Worm (Caenorhabditis elegans) whole organism, young adult: ENCODE measurements around the gene T23F11.4.
A peak's percentile ranks its signal among the peaks of the same experiment; 100 is the strongest.

Experiments used
- C17E4.6 ChIP-seq: fragments of 200-800 bp; sonication (Bioruptor generic); IDR thresholded peaks from 2 replicates; pipeline ENCODE4 v1.3.6; 2022; ENCODE audit warnings: missing genetic modification reagents, missing genetic modification characterization, missing compliant biosample characterization
- F39B2.1 ChIP-seq: fragments of 200-800 bp; sonication (Bioruptor generic); IDR thresholded peaks from 2 replicates; pipeline ENCODE4 v1.3.6; 2022; ENCODE audit warnings: missing genetic modification reagents, missing genetic modification characterization, missing compliant biosample characterization
- F52B5.7 ChIP-seq: sonication (generic microtip); optimal IDR thresholded peaks from 2 replicates; lab custom pipeline; 2016; ENCODE audit warnings: mild to moderate bottlenecking, missing genetic modification characterization, missing compliant biosample characterization
- F57C9.4 ChIP-seq: sonication (generic microtip); optimal IDR thresholded peaks from 2 replicates; lab custom pipeline; 2017; ENCODE audit warnings: mild to moderate bottlenecking, missing genetic modification characterization, missing compliant biosample characterization
- K12H6.12 ChIP-seq: fragments of 200-800 bp; sonication (Bioruptor generic); optimal IDR thresholded peaks from 2 replicates; lab custom pipeline; 2018; ENCODE audit warnings: mild to moderate bottlenecking, missing genetic modification characterization, missing compliant biosample characterization
- Y67H2A.10 ChIP-seq: fragments of 200-800 bp; sonication (Bioruptor generic); conservative IDR thresholded peaks from 2 replicates; pipeline ENCODE4 v1.3.6; 2022; ENCODE audit warnings: missing genetic modification reagents, missing genetic modification characterization, missing compliant biosample characterization
- Y79H2A.3 ChIP-seq: fragments of 200-800 bp; sonication (Bioruptor generic); conservative IDR thresholded peaks from 2 replicates; pipeline ENCODE4 v1.3.6; 2022; ENCODE audit warnings: missing genetic modification reagents, missing genetic modification characterization, missing compliant biosample characterization
- Y95B8A.8 ChIP-seq: fragments of 200-800 bp; sonication (Bioruptor generic); IDR thresholded peaks from 2 replicates; pipeline ENCODE4 v1.3.6; 2022; ENCODE audit warnings: missing genetic modification reagents, missing genetic modification characterization, missing compliant biosample characterization
- ZK185.1 ChIP-seq: sonication (generic microtip); optimal IDR thresholded peaks from 2 replicates; lab custom pipeline; 2016; ENCODE audit warnings: mild to moderate bottlenecking, missing genetic modification characterization, missing compliant biosample characterization; ENCODE audit not compliant: poor library complexity, severe bottlenecking
- akir-1 ChIP-seq: fragments of 200-800 bp; sonication (Bioruptor generic); optimal IDR thresholded peaks from 2 replicates; lab custom pipeline; 2018; ENCODE audit warnings: mild to moderate bottlenecking, missing genetic modification characterization, moderate library complexity, missing compliant biosample characterization
- aptf-3 ChIP-seq: fragments of 200-800 bp; sonication (Bioruptor generic); IDR thresholded peaks from 2 replicates; pipeline ENCODE4 v1.3.6; 2022; ENCODE audit warnings: missing genetic modification characterization, missing compliant biosample characterization
- athp-1 ChIP-seq: sonication (generic microtip); optimal IDR thresholded peaks from 2 replicates; lab custom pipeline; 2017; ENCODE audit warnings: mild to moderate bottlenecking, missing genetic modification characterization, missing compliant biosample characterization
- attf-5 ChIP-seq: fragments of 200-800 bp; sonication (Bioruptor generic); optimal IDR thresholded peaks from 2 replicates; lab custom pipeline; 2018; ENCODE audit warnings: mild to moderate bottlenecking, missing genetic modification characterization, missing compliant biosample characterization
- cebp-1 ChIP-seq, 2 experiments: fragments of 200-800 bp in 1 of 2; sonication (Bioruptor generic) in 1 of 2; sonication (generic microtip) in 1 of 2; IDR thresholded peaks in 1 of 2; optimal IDR thresholded peaks in 1 of 2; 2 replicates each; pipeline versions ENCODE4 v1.3.6 to Lab custom; 2017 to 2022; ENCODE audit warnings: missing compliant biosample characterization in 2 of 2, missing genetic modification characterization in 2 of 2, mild to moderate bottlenecking in 1 of 2, missing genetic modification reagents in 1 of 2, moderate library complexity in 1 of 2
- ceh-27 ChIP-seq: fragments of 200-800 bp; sonication (Bioruptor generic); optimal IDR thresholded peaks from 2 replicates; lab custom pipeline; 2018; ENCODE audit warnings: mild to moderate bottlenecking, missing genetic modification characterization, moderate library complexity, missing compliant biosample characterization
- ceh-79 ChIP-seq: sonication (generic microtip); optimal IDR thresholded peaks from 2 replicates; lab custom pipeline; 2017; ENCODE audit warnings: mild to moderate bottlenecking, missing genetic modification characterization, missing compliant biosample characterization
- ceh-91 ChIP-seq: fragments of 200-800 bp; sonication (Bioruptor generic); IDR thresholded peaks from 2 replicates; pipeline ENCODE4 v1.3.6; 2022; ENCODE audit warnings: missing genetic modification reagents, missing genetic modification characterization, missing compliant biosample characterization
- die-1 ChIP-seq: sonication (generic microtip); optimal IDR thresholded peaks from 2 replicates; lab custom pipeline; 2016; ENCODE audit warnings: missing genotype, mild to moderate bottlenecking, missing genetic modification characterization, missing compliant biosample characterization
- dox-1 ChIP-seq: fragments of 200-800 bp; sonication (Bioruptor generic); IDR thresholded peaks from 2 replicates; pipeline ENCODE4 v1.3.6; 2022; ENCODE audit warnings: missing genetic modification reagents, missing genetic modification characterization, missing compliant biosample characterization
- dpl-1 ChIP-seq: fragments of 150-350 bp; optimal IDR thresholded peaks from 2 replicates; lab custom pipeline; 2014; ENCODE audit warnings: missing biosample characterization, missing genetic modification reagents, missing genetic modification characterization
- efl-1 ChIP-seq: fragments of 150-350 bp; optimal IDR thresholded peaks from 2 replicates; lab custom pipeline; 2014; ENCODE audit warnings: missing biosample characterization, missing genetic modification reagents, missing genetic modification characterization
- egrh-3 ChIP-seq: fragments of 200-800 bp; sonication (Bioruptor generic); IDR thresholded peaks from 2 replicates; pipeline ENCODE4 v1.3.6; 2022; ENCODE audit warnings: missing genetic modification reagents, missing genetic modification characterization, missing compliant biosample characterization
- hlh-26 ChIP-seq: fragments of 200-800 bp; sonication (Bioruptor generic); conservative IDR thresholded peaks from 2 replicates; pipeline ENCODE4 v1.3.6; 2022; ENCODE audit warnings: missing genetic modification reagents, missing genetic modification characterization, missing compliant biosample characterization
- hmg-1.2 ChIP-seq: fragments of 200-800 bp; sonication (Bioruptor generic); IDR thresholded peaks from 2 replicates; pipeline ENCODE4 v1.3.6; 2022; ENCODE audit warnings: missing genetic modification reagents, missing genetic modification characterization, missing compliant biosample characterization
- hmg-20 ChIP-seq: fragments of 200-800 bp; sonication (Bioruptor generic); IDR thresholded peaks from 2 replicates; pipeline ENCODE4 v1.3.6; 2022; ENCODE audit warnings: missing genetic modification reagents, missing genetic modification characterization, missing compliant biosample characterization
- hrde-1 ChIP-seq: sonication (generic microtip); optimal IDR thresholded peaks from 2 replicates; lab custom pipeline; 2016; ENCODE audit warnings: missing genetic modification characterization, mild to moderate bottlenecking, missing compliant biosample characterization, moderate library complexity, missing genotype, missing genetic modification reagents, borderline replicate concordance
- let-526 ChIP-seq: fragments of 200-800 bp; sonication (Bioruptor generic); IDR thresholded peaks from 2 replicates; pipeline ENCODE4 v1.3.6; 2022; ENCODE audit warnings: missing genetic modification reagents, missing genetic modification characterization, missing compliant biosample characterization
- lir-1 ChIP-seq: fragments of 200-800 bp; sonication (Bioruptor generic); conservative IDR thresholded peaks from 2 replicates; pipeline ENCODE4 v1.3.6; 2022; ENCODE audit warnings: missing genetic modification reagents, missing genetic modification characterization, missing compliant biosample characterization
- lsl-1 ChIP-seq: fragments of 200-800 bp; sonication (Bioruptor generic); optimal IDR thresholded peaks from 2 replicates; lab custom pipeline; 2018; ENCODE audit warnings: mild to moderate bottlenecking, missing genetic modification characterization, moderate library complexity, missing compliant biosample characterization
- lsy-27 ChIP-seq: sonication (generic microtip); optimal IDR thresholded peaks from 2 replicates; lab custom pipeline; 2017; ENCODE audit warnings: missing genetic modification characterization, mild to moderate bottlenecking, missing compliant biosample characterization, antibody characterized with exemption, missing genotype, borderline replicate concordance; ENCODE audit not compliant: insufficient read depth
- mes-4 ChIP-seq: sonication (generic microtip); optimal IDR thresholded peaks from 2 replicates; lab custom pipeline; 2016; ENCODE audit warnings: missing genotype, missing genetic modification characterization, missing compliant biosample characterization
- mxl-1 ChIP-seq: sonication (generic microtip); optimal IDR thresholded peaks from 2 replicates; lab custom pipeline; 2016; ENCODE audit warnings: missing genetic modification characterization, missing compliant biosample characterization
- rpc-1 ChIP-seq, 2 experiments: fragments of 150-350 bp in 1 of 2; sonication (generic microtip) in 1 of 2; optimal IDR thresholded peaks; 2 replicates each; lab custom pipeline; 2014 to 2018; ENCODE audit warnings: missing biosample characterization in 1 of 2, missing genetic modification characterization in 1 of 2, missing genetic modification reagents in 1 of 2, missing genotype in 1 of 2
- snpc-1.3 ChIP-seq: sonication (generic microtip); optimal IDR thresholded peaks from 2 replicates; lab custom pipeline; 2017; ENCODE audit warnings: missing genetic modification characterization, mild to moderate bottlenecking, missing compliant biosample characterization, antibody characterized with exemption, moderate library complexity, missing genotype, missing genetic modification reagents; ENCODE audit not compliant: insufficient read depth
- snpc-3.4 ChIP-seq: sonication (generic microtip); optimal IDR thresholded peaks from 2 replicates; lab custom pipeline; 2017; ENCODE audit warnings: missing genetic modification characterization, mild to moderate bottlenecking, missing compliant biosample characterization, antibody characterized with exemption, moderate library complexity, missing genotype, missing genetic modification reagents
- snpc-4 ChIP-seq, 5 experiments: fragments of 150-350 bp in 1 of 5; sonication (generic microtip) in 4 of 5; optimal IDR thresholded peaks; 2 replicates each; lab custom pipeline; 2014 to 2018; ENCODE audit warnings: missing genetic modification characterization in 5 of 5, missing biosample characterization in 3 of 5, antibody characterized with exemption in 2 of 5, mild to moderate bottlenecking in 2 of 5, missing compliant biosample characterization in 2 of 5, missing genotype in 2 of 5, moderate library complexity in 2 of 5, missing genetic modification reagents in 1 of 5
- sptf-2 ChIP-seq: fragments of 200-800 bp; sonication (Bioruptor generic); optimal IDR thresholded peaks from 2 replicates; lab custom pipeline; 2018; ENCODE audit warnings: mild to moderate bottlenecking, missing genetic modification characterization, missing compliant biosample characterization
- tbp1 ChIP-seq: fragments of 200-800 bp; sonication (Bioruptor generic); optimal IDR thresholded peaks from 2 replicates; lab custom pipeline; 2018; ENCODE audit warnings: mild to moderate bottlenecking, missing genetic modification characterization, missing compliant biosample characterization
- tbx-9 ChIP-seq: sonication (generic microtip); optimal IDR thresholded peaks from 2 replicates; lab custom pipeline; 2016; ENCODE audit warnings: borderline replicate concordance, missing genetic modification characterization, inconsistent platforms, missing compliant biosample characterization
- tlf-1 ChIP-seq: fragments of 200-800 bp; sonication (Bioruptor generic); optimal IDR thresholded peaks from 2 replicates; lab custom pipeline; 2018; ENCODE audit warnings: mild to moderate bottlenecking, missing genetic modification characterization, missing compliant biosample characterization
- zfh-2 ChIP-seq: fragments of 200-800 bp; sonication (Bioruptor generic); conservative IDR thresholded peaks from 2 replicates; pipeline ENCODE4 v1.3.6; 2022; ENCODE audit warnings: missing genetic modification reagents, missing genetic modification characterization, missing compliant biosample characterization
- ztf-18 ChIP-seq: sonication (generic microtip); optimal IDR thresholded peaks from 2 replicates; lab custom pipeline; 2016; ENCODE audit warnings: missing genotype, mild to moderate bottlenecking, missing genetic modification characterization, missing compliant biosample characterization
- ztf-25 ChIP-seq: fragments of 200-800 bp; sonication (Bioruptor generic); IDR thresholded peaks from 2 replicates; pipeline ENCODE4 v1.3.6; 2022; ENCODE audit warnings: missing genetic modification reagents, missing genetic modification characterization, missing compliant biosample characterization
- ztf-3 ChIP-seq: fragments of 200-800 bp; sonication (Bioruptor generic); optimal IDR thresholded peaks from 2 replicates; lab custom pipeline; 2018; ENCODE audit warnings: mild to moderate bottlenecking, missing genetic modification characterization, missing compliant biosample characterization
- ztf-6 ChIP-seq: fragments of 200-800 bp; sonication (Bioruptor generic); IDR thresholded peaks from 2 replicates; pipeline ENCODE4 v1.3.6; 2022; ENCODE audit warnings: missing genetic modification reagents, missing genetic modification characterization, missing compliant biosample characterization

Gene T23F11.4

ce11 chrIII:4649363-4649768 is 15.8 kb downstream of the T23F11.4 start (continued):
- TF ChIP-seq tlf-1 = peak; percentile 85
- TF ChIP-seq F52B5.7 (tag; lab: Kevin White, UChicago) = no peak
- TF ChIP-seq aptf-3 = no peak
- TF ChIP-seq akir-1 (GFP tag; lab: Kevin White, UChicago) = no peak
- peak; percentile 70 for TF ChIP-seq die-1 (tag; lab: Kevin White, UChicago)
- no peak for TF ChIP-seq rpc-1 (optimal IDR thresholded peaks at IDR 0.05; lab: Kevin White, UChicago)
- TF ChIP-seq rpc-1 (tag; optimal IDR thresholded peaks at IDR 0.05; lab: Kevin White, UChicago) = no peak
- no peak; the same call in 1 of the 2 replicates for TF ChIP-seq C17E4.6 (GFP tag; lab: Robert Waterston, UW)
- no peak for TF ChIP-seq mes-4 (tag; lab: Kevin White, UChicago)
- no peak for TF ChIP-seq lsl-1
- TF ChIP-seq zfh-2 = peak; percentile 95
- no peak for TF ChIP-seq F39B2.1 (GFP tag; lab: Robert Waterston, UW)
- TF ChIP-seq snpc-1.3 (tag; lab: Kevin White, UChicago) = no peak
- TF ChIP-seq ztf-25 = no peak
- TF ChIP-seq dox-1 = peak; percentile 74
- no peak for TF ChIP-seq hlh-26 (GFP tag; lab: Robert Waterston, UW)
- no peak for TF ChIP-seq lsy-27 (tag; lab: Kevin White, UChicago)
- TF ChIP-seq Y79H2A.3 = no peak
- no peak for TF ChIP-seq F57C9.4 (tag; lab: Kevin White, UChicago)
- TF ChIP-seq cebp-1 (GFP tag; IDR thresholded peaks at IDR 0.05; lab: Robert Waterston, UW) = peak; percentile 37; the same call in 1 of the 2 replicates
- peak; percentile 93 for TF ChIP-seq cebp-1 (tag; optimal IDR thresholded peaks at IDR 0.05; lab: Kevin White, UChicago)
- no peak for TF ChIP-seq Y95B8A.8 (GFP tag; lab: Robert Waterston, UW)
- TF ChIP-seq snpc-3.4 = no peak
- peak; percentile 98 for TF ChIP-seq attf-5 (GFP tag; lab: Kevin White, UChicago)
- no peak for TF ChIP-seq tbx-9 (tag; lab: Kevin White, UChicago)
- TF ChIP-seq dpl-1 (GFP tag; lab: Kevin White, UChicago) = no peak
- TF ChIP-seq ztf-18 (tag; lab: Kevin White, UChicago) = peak; percentile 65
- peak; percentile 70 for TF ChIP-seq tbp1 (GFP tag; lab: Kevin White, UChicago)
- TF ChIP-seq let-526 (GFP tag; lab: Robert Waterston, UW) = 0 out of 2 replicates have a peak, but pooled peaks have one; percentile 30
- no peak for TF ChIP-seq hrde-1 (tag; lab: Kevin White, UChicago)
- TF ChIP-seq ZK185.1 (tag; lab: Kevin White, UChicago) = peak; percentile 87
- TF ChIP-seq Y67H2A.10 (GFP tag; lab: Robert Waterston, UW) = peak; percentile 62; the same call in 1 of the 2 replicates
- peak; percentile 96 for TF ChIP-seq hmg-1.2 (GFP tag; lab: Robert Waterston, UW)
- peak; percentile 71; the same call in 1 of the 2 replicates for TF ChIP-seq lir-1
- TF ChIP-seq K12H6.12 (tag; lab: Kevin White, UChicago) = peak; percentile 94
- peak; percentile 16 for TF ChIP-seq snpc-4 (GFP tag; optimal IDR thresholded peaks at IDR 0.05; lab: Kevin White, UChicago)
- peak; percentile 33 to 71 (median 52) for TF ChIP-seq snpc-4 (tag; optimal IDR thresholded peaks at IDR 0.05; lab: Kevin White, UChicago)
- no peak for TF ChIP-seq ceh-79 (tag; lab: Kevin White, UChicago)
- peak; percentile 56 for TF ChIP-seq ztf-3
- no peak for TF ChIP-seq ceh-91 (GFP tag; lab: Robert Waterston, UW)
- TF ChIP-seq athp-1 (tag; lab: Kevin White, UChicago) = peak; percentile 83
- peak; percentile 20 for TF ChIP-seq mxl-1 (tag; lab: Kevin White, UChicago)
- TF ChIP-seq sptf-2 = peak; percentile 22
- 0 out of 2 replicates have a peak, but pooled peaks have one; percentile 12 for TF ChIP-seq hmg-20 (GFP tag; lab: Robert Waterston, UW)
- TF ChIP-seq ceh-27 = peak; percentile 90
- TF ChIP-seq efl-1 (GFP tag; lab: Kevin White, UChicago) = peak; percentile 22
- no peak for TF ChIP-seq ztf-6
- TF ChIP-seq egrh-3 = peak; percentile 10; the same call in 1 of the 2 replicates
